Fruit fly (Drosophila melanogaster) whole organism, prepupa: ENCODE measurements around the gene CG13248.

Experiments
- CG10669 ChIP-seq: fragments of 200-800 bp; sonication (Bioruptor generic); optimal IDR thresholded peaks from 3 replicates; lab custom pipeline; 2018; ENCODE audit warnings: missing biosample characterization, mild to moderate bottlenecking, missing genetic modification characterization, moderate library complexity
- CG6854 ChIP-seq: fragments of 200-800 bp; sonication (Bioruptor generic); optimal IDR thresholded peaks from 2 replicates; lab custom pipeline; 2017; ENCODE audit warnings: missing biosample characterization, mild to moderate bottlenecking, missing genetic modification characterization
- Ets21C ChIP-seq: fragments of 200-800 bp; sonication (Bioruptor generic); optimal IDR thresholded peaks from 3 replicates; lab custom pipeline; 2016; ENCODE audit warnings: missing biosample characterization, missing genetic modification characterization
- cyc ChIP-seq: fragments of 200-800 bp; sonication (Bioruptor generic); optimal IDR thresholded peaks from 3 replicates; lab custom pipeline; 2016; ENCODE audit warnings: missing biosample characterization, missing genetic modification characterization

- TF ChIP-seq cyc (GFP tag; lab: Kevin White, UChicago) (no peak), CG10669 (no peak), Ets21C (GFP tag; lab: Kevin White, UChicago) (no peak), CG6854 (GFP tag; lab: Kevin White, UChicago) (no peak)
Observed at dm6 chr3L:20385006-20385405, 25.4 kb downstream of the CG13248 start.
